Worm (Caenorhabditis elegans) whole organism, mixed stage, embryonic: Measurements from ENCODE around the gene pbo-6.

ENCODE experiments used
- bed-3 ChIP-seq: fragments of 200-800 bp; sonication (Bioruptor generic); optimal IDR thresholded peaks from 3 replicates; lab custom pipeline; 2018; ENCODE audit warnings: mild to moderate bottlenecking, missing genetic modification characterization, moderate library complexity, missing compliant biosample characterization
- elt-3 ChIP-seq: fragments of 150-350 bp; optimal IDR thresholded peaks from 2 replicates; lab custom pipeline; 2014; ENCODE audit warnings: missing biosample characterization, missing genetic modification characterization
- lsy-2 ChIP-seq: fragments of 150-350 bp; optimal IDR thresholded peaks from 2 replicates; lab custom pipeline; 2014; ENCODE audit warnings: missing biosample characterization, missing genetic modification characterization
- nhr-12 ChIP-seq: fragments of 150-350 bp; optimal IDR thresholded peaks from 2 replicates; lab custom pipeline; 2014; ENCODE audit warnings: missing biosample characterization, missing genetic modification characterization
- nhr-237 ChIP-seq: fragments of 150-350 bp; optimal IDR thresholded peaks from 2 replicates; lab custom pipeline; 2014; ENCODE audit warnings: missing biosample characterization, missing genetic modification characterization
- pha-4 ChIP-seq: fragments of 150-350 bp; optimal IDR thresholded peaks from 2 replicates; lab custom pipeline; 2018; ENCODE audit warnings: missing biosample characterization, missing genetic modification reagents, missing genetic modification characterization
- sptf-1 ChIP-seq: sonication (generic microtip); optimal IDR thresholded peaks from 2 replicates; lab custom pipeline; 2017; ENCODE audit warnings: mild to moderate bottlenecking, missing genetic modification characterization, moderate library complexity, missing compliant biosample characterization
- unc-39 ChIP-seq: fragments of 150-350 bp; optimal IDR thresholded peaks from 2 replicates; lab custom pipeline; 2014; ENCODE audit warnings: missing biosample characterization, missing genetic modification characterization
- zip-8 ChIP-seq: fragments of 150-350 bp; optimal IDR thresholded peaks from 2 replicates; lab custom pipeline; 2014; ENCODE audit warnings: missing biosample characterization, missing genetic modification characterization

DNA sequence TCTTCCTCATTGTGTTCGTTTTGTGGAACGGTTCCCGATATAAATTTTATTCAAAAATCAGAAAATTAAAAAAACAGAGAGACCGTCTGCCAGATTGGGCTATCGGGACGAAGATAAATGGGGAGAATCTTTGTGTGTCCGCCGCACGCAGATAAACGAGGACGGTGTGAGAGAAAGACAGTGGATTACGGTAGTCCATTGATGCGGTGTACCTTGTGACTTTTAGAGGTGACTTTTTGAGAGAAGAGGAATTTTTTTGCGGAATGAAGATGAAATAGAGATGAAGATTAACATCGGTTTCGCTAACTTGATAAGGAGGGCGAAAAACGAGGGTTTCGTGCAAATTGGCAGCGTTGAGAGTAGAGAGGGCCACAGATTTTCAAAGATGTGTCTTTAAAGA lies 1.1 kb upstream of the pbo-6 start:
- no peak for TF ChIP-seq unc-39 (tag; lab: Kevin White, UChicago)
- no peak for TF ChIP-seq nhr-237
- TF ChIP-seq pha-4 (tag; lab: Kevin White, UChicago) = no peak
- no peak for TF ChIP-seq sptf-1 (tag; lab: Kevin White, UChicago)
- no peak for TF ChIP-seq lsy-2 (tag; lab: Kevin White, UChicago)
- TF ChIP-seq bed-3 = no peak
- TF ChIP-seq elt-3 = no peak
- no peak for TF ChIP-seq zip-8 (tag; lab: Kevin White, UChicago)
- TF ChIP-seq nhr-12 (tag; lab: Kevin White, UChicago) = no peak
